Worm (Caenorhabditis elegans): ENCODE data around the gene T13C2.7.

The T13C2.7 gene

ce11 chrII:6776418-6777034 lies 2.7 kb upstream of the T13C2.7 start, which contains the start of gene ssup-72 (continued):
- TF ChIP-seq vab-15 (tag; optimal IDR thresholded peaks at IDR 0.05): no peak
- TF ChIP-seq tbx-2 (tag; optimal IDR thresholded peaks at IDR 0.05): peak; percentile 84
- no peak for TF ChIP-seq fkh-10 (GFP tag; optimal IDR thresholded peaks at IDR 0.05)
- TF ChIP-seq Y116A8C.19 (tag; optimal IDR thresholded peaks at IDR 0.05; ENCODE audit: borderline replicate concordance): peak; percentile 67
- no peak for TF ChIP-seq lin-39 (tag; optimal IDR thresholded peaks at IDR 0.05)
- peak in 1 of 2 experiments; percentile 88 for TF ChIP-seq ztf-11 (tag; optimal IDR thresholded peaks at IDR 0.05)
- peak; percentile 60 for TF ChIP-seq ztf-4 (tag; optimal IDR thresholded peaks at IDR 0.05)

ce11 chrII:6781231-6781630 lies 2.0 kb downstream of the T13C2.7 start:
- no peak for TF ChIP-seq ceh-8 (GFP tag; optimal IDR thresholded peaks at IDR 0.05)
- peak; percentile 81 for TF ChIP-seq elt-2 (tag; optimal IDR thresholded peaks at IDR 0.05)
- TF ChIP-seq grh-1 (GFP tag; IDR thresholded peaks at IDR 0.05): no peak
- TF ChIP-seq mab-9 (GFP tag; IDR thresholded peaks at IDR 0.05): no peak
- peak; percentile 64 for TF ChIP-seq pqm-1 (tag; optimal IDR thresholded peaks at IDR 0.05)
- no peak for TF ChIP-seq nhr-28 (tag; optimal IDR thresholded peaks at IDR 0.05)

DNA sequence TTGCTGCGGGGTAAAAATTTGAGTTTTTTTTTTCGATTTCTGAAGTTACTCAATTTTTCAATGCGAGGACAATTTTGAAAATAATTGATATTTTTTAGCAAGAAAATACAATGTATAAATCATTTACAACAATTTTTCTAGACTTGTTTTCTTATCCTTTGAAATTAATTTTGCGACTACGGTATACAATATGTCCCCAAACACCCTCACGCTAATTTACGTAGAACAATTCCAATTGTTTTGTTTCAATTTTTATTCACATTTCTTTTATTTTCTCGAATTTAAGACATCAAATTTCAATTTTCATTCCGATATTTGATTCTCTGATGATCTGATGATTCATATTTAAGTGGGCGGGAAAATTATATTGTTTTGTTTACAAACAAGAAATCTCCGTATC lies 2.8 kb downstream of the T13C2.7 start:
- TF ChIP-seq efl-1 (optimal IDR thresholded peaks at IDR 0.05) (no peak), efl-1 (GFP tag; optimal IDR thresholded peaks at IDR 0.05 in 1 of 2) (no peak), mef-2 (tag; optimal IDR thresholded peaks at IDR 0.05) (no peak), fkh-4 (tag; optimal IDR thresholded peaks at IDR 0.05; ENCODE audit: borderline replicate concordance) (no peak), ceh-82 (tag; optimal IDR thresholded peaks at IDR 0.05) (no peak)

- peak; percentile 51 for TF ChIP-seq jun-1 (tag; optimal IDR thresholded peaks at IDR 0.05)
- TF ChIP-seq dsc-1 (tag; optimal IDR thresholded peaks at IDR 0.05): no peak
- TF ChIP-seq unc-130 (tag; optimal IDR thresholded peaks at IDR 0.05): peak; percentile 81
- peak in 1 of 2 experiments; percentile 17 for TF ChIP-seq mdl-1 (tag; optimal IDR thresholded peaks at IDR 0.05)
- TF ChIP-seq ces-1 (GFP tag; optimal IDR thresholded peaks at IDR 0.05): no peak
- TF ChIP-seq lin-35 (GFP tag; optimal IDR thresholded peaks at IDR 0.05): peak; percentile 32 to 60
- peak; percentile 32 for TF ChIP-seq unc-86 (tag; optimal IDR thresholded peaks at IDR 0.05)
- no peak for TF ChIP-seq tlp-1 (tag; optimal IDR thresholded peaks at IDR 0.05)
- peak; percentile 43 for TF ChIP-seq nhr-20 (tag; optimal IDR thresholded peaks at IDR 0.05)
- TF ChIP-seq sup-37 (GFP tag; optimal IDR thresholded peaks at IDR 0.05): no peak
- peak; percentile 15 for TF ChIP-seq tbx-2 (tag; optimal IDR thresholded peaks at IDR 0.05)
- no peak for TF ChIP-seq F16B12.6 (tag; optimal IDR thresholded peaks at IDR 0.05)
- peak; percentile 75 for TF ChIP-seq nhr-71 (tag; optimal IDR thresholded peaks at IDR 0.05)
- peak in 1 of 6 experiments; percentile 8 for TF ChIP-seq elt-3 (tag; optimal IDR thresholded peaks at IDR 0.05)
- TF ChIP-seq grh-1 (GFP tag; IDR thresholded peaks at IDR 0.05): no peak
- TF ChIP-seq nhr-76 (tag; optimal IDR thresholded peaks at IDR 0.05): no peak
- TF ChIP-seq sox-4 (tag; optimal IDR thresholded peaks at IDR 0.05): no peak
- TF ChIP-seq lin-15B (tag; optimal IDR thresholded peaks at IDR 0.05): peak; percentile 48
- TF ChIP-seq C04F5.9 (tag; optimal IDR thresholded peaks at IDR 0.05): no peak
- no peak for TF ChIP-seq ceh-90 (tag; optimal IDR thresholded peaks at IDR 0.05)
- TF ChIP-seq lsy-2 (tag; optimal IDR thresholded peaks at IDR 0.05): peak; percentile 49 to 75
- TF ChIP-seq nhr-84 (tag; optimal IDR thresholded peaks at IDR 0.05): no peak
- no peak for TF ChIP-seq sptf-1 (tag; optimal IDR thresholded peaks at IDR 0.05)
- no peak for TF ChIP-seq vab-15 (tag; optimal IDR thresholded peaks at IDR 0.05)
- TF ChIP-seq efl-1 (optimal IDR thresholded peaks at IDR 0.05): peak; percentile 31 to 43
- peak; percentile 42 to 90 for TF ChIP-seq efl-1 (GFP tag; optimal IDR thresholded peaks at IDR 0.05 in 1 of 2)
- peak; percentile 50 for TF ChIP-seq mep-1 (tag; optimal IDR thresholded peaks at IDR 0.05)
- TF ChIP-seq alr-1 (tag; optimal IDR thresholded peaks at IDR 0.05; ENCODE audit: borderline replicate concordance): no peak
- TF ChIP-seq pqm-1 (tag; optimal IDR thresholded peaks at IDR 0.05): no peak
- TF ChIP-seq fkh-8 (tag; optimal IDR thresholded peaks at IDR 0.05): peak; percentile 84
- TF ChIP-seq dpl-1 (GFP tag; optimal IDR thresholded peaks at IDR 0.05): peak; percentile 1 to 44 (median 30)
- no peak for TF ChIP-seq nhr-77 (tag; optimal IDR thresholded peaks at IDR 0.05)
- no peak for TF ChIP-seq mab-9 (GFP tag; IDR thresholded peaks at IDR 0.05)
- no peak for TF ChIP-seq nhr-237 (tag; optimal IDR thresholded peaks at IDR 0.05)
- peak; percentile 7 for TF ChIP-seq xbp-1 (tag; optimal IDR thresholded peaks at IDR 0.05)
- no peak for TF ChIP-seq Y116A8C.19 (tag; optimal IDR thresholded peaks at IDR 0.05; ENCODE audit: borderline replicate concordance)
Observed at ce11 chrII:6782738-6783163, 3.5 kb downstream of the T13C2.7 start.

All from whole organism, L1 larva.